Comparison of ENCODE assay signal across 6 fruit fly cellular contexts in genomic region chr2L:161453-162175, dm6.
TF ChIP-seq lines count a peak whose summit lies in the region.

No protein-coding gene starts in this region.

- peak; percentile 17 for TF ChIP-seq CTCF in whole organism, embryonic (GFP tag; optimal IDR thresholded peaks at IDR 0.05; lab: Kevin White, UChicago)

TF ChIP-seq in whole organism, 6 proteins besides CTCF, POLR2A, EP300 and RAD21:
- TF ChIP-seq Dll (optimal IDR thresholded peaks at IDR 0.05; lab: Kevin White, UChicago), result no peak
- TF ChIP-seq pan (optimal IDR thresholded peaks at IDR 0.05; lab: Kevin White, UChicago), result no peak
- TF ChIP-seq CG8478 (optimal IDR thresholded peaks at IDR 0.05; lab: Kevin White, UChicago), result peak; percentile 57
- no peak for TF ChIP-seq usp (GFP tag; optimal IDR thresholded peaks at IDR 0.05; lab: Kevin White, UChicago)
- no peak for TF ChIP-seq EcR (GFP tag; optimal IDR thresholded peaks at IDR 0.05; lab: Kevin White, UChicago)
- no peak for TF ChIP-seq psq (optimal IDR thresholded peaks at IDR 0.05; lab: Kevin White, UChicago)
TF ChIP-seq in whole organism: peak in this region for 1.

TF ChIP-seq in whole organism, adult, 20 proteins besides CTCF, POLR2A, EP300 and RAD21 (continues in another document):
- peak; percentile 76 for TF ChIP-seq CG7045 (GFP tag; optimal IDR thresholded peaks at IDR 0.05; lab: Kevin White, UChicago)
- TF ChIP-seq pad (GFP tag; optimal IDR thresholded peaks at IDR 0.05; lab: Kevin White, UChicago), result peak; percentile 75
- TF ChIP-seq CG12768 (GFP tag; optimal IDR thresholded peaks at IDR 0.05; lab: Kevin White, UChicago), result peak; percentile 83
- peak; percentile 100 for TF ChIP-seq kay (GFP tag; lab: Kevin White, UChicago; ENCODE audit: borderline replicate concordance)
- peak; percentile 98 for TF ChIP-seq cic (GFP tag; optimal IDR thresholded peaks at IDR 0.05; lab: Kevin White, UChicago)
- peak; percentile 80 for TF ChIP-seq CG11617 (GFP tag; optimal IDR thresholded peaks at IDR 0.05; lab: Kevin White, UChicago)
- peak; percentile 88 for TF ChIP-seq Hr96 (GFP tag; optimal IDR thresholded peaks at IDR 0.05; lab: Kevin White, UChicago)
- peak; percentile 86 for TF ChIP-seq tj (GFP tag; optimal IDR thresholded peaks at IDR 0.05; lab: Kevin White, UChicago)
- TF ChIP-seq CG1620 (GFP tag; optimal IDR thresholded peaks at IDR 0.05; lab: Kevin White, UChicago), result no peak
- TF ChIP-seq cnc (optimal IDR thresholded peaks at IDR 0.05; lab: Kevin White, UChicago), result no peak
- peak; percentile 67 for TF ChIP-seq Crg-1 (GFP tag; optimal IDR thresholded peaks at IDR 0.05; lab: Kevin White, UChicago)
- TF ChIP-seq ovo (GFP tag; optimal IDR thresholded peaks at IDR 0.05; lab: Kevin White, UChicago), result peak; percentile 96
- TF ChIP-seq CG33017 (tag; optimal IDR thresholded peaks at IDR 0.05; lab: Kevin White, UChicago), result peak; percentile 82
- peak; percentile 89 for TF ChIP-seq Mnt (GFP tag; optimal IDR thresholded peaks at IDR 0.05; lab: Kevin White, UChicago)
- peak; percentile 97 for TF ChIP-seq bab1 (GFP tag; optimal IDR thresholded peaks at IDR 0.05; lab: Kevin White, UChicago)
- peak; percentile 97 for TF ChIP-seq Clk (GFP tag; optimal IDR thresholded peaks at IDR 0.05; lab: Kevin White, UChicago)
- TF ChIP-seq toe (GFP tag; optimal IDR thresholded peaks at IDR 0.05; lab: Kevin White, UChicago), result peak; percentile 94

TF ChIP-seq in whole organism, embryonic, 481 proteins besides CTCF, POLR2A, EP300 and RAD21 (continues in another document):
- TF ChIP-seq CG14710 (tag; optimal IDR thresholded peaks at IDR 0.05; lab: Kevin White, UChicago) (no peak), run (tag; optimal IDR thresholded peaks at IDR 0.05; lab: Kevin White, UChicago) (no peak), ato (GFP tag; IDR thresholded peaks at IDR 0.05; lab: Robert Waterston, UW; ENCODE audit: partially characterized antibody) (no peak), fd3F (GFP tag; optimal IDR thresholded peaks at IDR 0.05; lab: Kevin White, UChicago) (no peak), dmrt99B (tag; optimal IDR thresholded peaks at IDR 0.05; lab: Kevin White, UChicago) (no peak), CG17802 (tag; optimal IDR thresholded peaks at IDR 0.05; lab: Kevin White, UChicago) (no peak), CG4404 (GFP tag; IDR thresholded peaks at IDR 0.05; lab: Robert Waterston, UW) (no peak), CG32772 (GFP tag; IDR thresholded peaks at IDR 0.05; lab: Robert Waterston, UW) (no peak), hb (GFP tag; IDR thresholded peaks at IDR 0.05; lab: Robert Waterston, UW; ENCODE audit: partially characterized antibody) (no peak), slp2 (GFP tag; optimal IDR thresholded peaks at IDR 0.05; lab: Kevin White, UChicago) (no peak), Deaf1 (tag; optimal IDR thresholded peaks at IDR 0.05; lab: Kevin White, UChicago) (peak; percentile 35), Dll (GFP tag; IDR thresholded peaks at IDR 0.05; lab: Robert Waterston, UW; ENCODE audit: partially characterized antibody) (no peak), Neu2 (GFP tag; optimal IDR thresholded peaks at IDR 0.05; lab: Kevin White, UChicago; ENCODE audit: borderline replicate concordance) (no peak), YL-1 (GFP tag; optimal IDR thresholded peaks at IDR 0.05; lab: Kevin White, UChicago) (peak; percentile 55), lola (GFP tag; optimal IDR thresholded peaks at IDR 0.05; lab: Kevin White, UChicago) (no peak), ro (GFP tag; IDR thresholded peaks at IDR 0.05; lab: Robert Waterston, UW) (no peak), Sry-δ (GFP tag; optimal IDR thresholded peaks at IDR 0.05; lab: Kevin White, UChicago) (no peak), CG7745 (tag; optimal IDR thresholded peaks at IDR 0.05; lab: Kevin White, UChicago) (no peak)

TF ChIP-seq in whole organism, prepupa, 60 proteins besides CTCF, POLR2A, EP300 and RAD21 (continues in another document):
- TF ChIP-seq Gug (GFP tag; IDR thresholded peaks at IDR 0.05; lab: Robert Waterston, UW) (no peak), cyc (GFP tag; optimal IDR thresholded peaks at IDR 0.05; lab: Kevin White, UChicago) (no peak), fkh (GFP tag; optimal IDR thresholded peaks at IDR 0.05; lab: Kevin White, UChicago) (peak; percentile 99), Eip78C (GFP tag; lab: Kevin White, UChicago) (no peak), Hr39 (GFP tag; optimal IDR thresholded peaks at IDR 0.05; lab: Kevin White, UChicago) (no peak), CG32006 (GFP tag; optimal IDR thresholded peaks at IDR 0.05; lab: Kevin White, UChicago) (peak; percentile 5), vri (GFP tag; optimal IDR thresholded peaks at IDR 0.05; lab: Kevin White, UChicago) (peak; percentile 74), CG8319 (GFP tag; optimal IDR thresholded peaks at IDR 0.05; lab: Kevin White, UChicago) (no peak), CG3032 (tag; optimal IDR thresholded peaks at IDR 0.05; lab: Kevin White, UChicago) (no peak), acj6 (GFP tag; optimal IDR thresholded peaks at IDR 0.05; lab: Kevin White, UChicago) (no peak), dsx (GFP tag; optimal IDR thresholded peaks at IDR 0.05; lab: Kevin White, UChicago; ENCODE audit: poor library complexity, severe bottlenecking) (peak; percentile 58), Ets21C (GFP tag; optimal IDR thresholded peaks at IDR 0.05; lab: Kevin White, UChicago) (peak; percentile 37), Sox102F (GFP tag; optimal IDR thresholded peaks at IDR 0.05; lab: Kevin White, UChicago) (peak; percentile 34), CG9139 (GFP tag; optimal IDR thresholded peaks at IDR 0.05; lab: Kevin White, UChicago) (no peak), Ets96B (tag; optimal IDR thresholded peaks at IDR 0.05; lab: Kevin White, UChicago) (peak; percentile 3), Sox15 (GFP tag; optimal IDR thresholded peaks at IDR 0.05; lab: Kevin White, UChicago) (no peak), CG31627 (GFP tag; optimal IDR thresholded peaks at IDR 0.05; lab: Kevin White, UChicago) (no peak), pdm3 (GFP tag; optimal IDR thresholded peaks at IDR 0.05; lab: Kevin White, UChicago) (peak; percentile 20), topi (GFP tag; optimal IDR thresholded peaks at IDR 0.05; lab: Kevin White, UChicago) (peak; percentile 12)

TF ChIP-seq in whole organism, pupa, 21 proteins besides CTCF, POLR2A, EP300 and RAD21 (continues in another document):
- TF ChIP-seq rn (GFP tag; IDR thresholded peaks at IDR 0.05; lab: Robert Waterston, UW), result no peak
- no peak for TF ChIP-seq CG9948 (tag; optimal IDR thresholded peaks at IDR 0.05; lab: Kevin White, UChicago)
- TF ChIP-seq D1 (tag; optimal IDR thresholded peaks at IDR 0.05; lab: Kevin White, UChicago), result no peak
- no peak for TF ChIP-seq CG32121 (GFP tag; IDR thresholded peaks at IDR 0.05; lab: Robert Waterston, UW)
- peak; percentile 23 for TF ChIP-seq CG15710 (tag; optimal IDR thresholded peaks at IDR 0.05; lab: Kevin White, UChicago)
- TF ChIP-seq Pif1B (GFP tag; optimal IDR thresholded peaks at IDR 0.05; lab: Kevin White, UChicago), result peak; percentile 76
- peak; percentile 40 for TF ChIP-seq gl (tag; optimal IDR thresholded peaks at IDR 0.05; lab: Kevin White, UChicago)
- peak; percentile 2 for TF ChIP-seq Pif1A (GFP tag; optimal IDR thresholded peaks at IDR 0.05; lab: Kevin White, UChicago)
- TF ChIP-seq fd96Ca (GFP tag; IDR thresholded peaks at IDR 0.05; lab: Robert Waterston, UW), result no peak
- TF ChIP-seq Ets98B (GFP tag; IDR thresholded peaks at IDR 0.05; lab: Robert Waterston, UW), result no peak
- peak; percentile 67 for TF ChIP-seq EcR (GFP tag; optimal IDR thresholded peaks at IDR 0.05; lab: Kevin White, UChicago)
- peak; percentile 19 for TF ChIP-seq Snoo (tag; optimal IDR thresholded peaks at IDR 0.05; lab: Kevin White, UChicago)
- TF ChIP-seq CG8301 (tag; optimal IDR thresholded peaks at IDR 0.05; lab: Kevin White, UChicago), result peak; percentile 55
- no peak for TF ChIP-seq CG12605 (GFP tag; IDR thresholded peaks at IDR 0.05; lab: Robert Waterston, UW)
- TF ChIP-seq CG13204 (GFP tag; optimal IDR thresholded peaks at IDR 0.05; lab: Kevin White, UChicago), result peak; percentile 28
- TF ChIP-seq CG8159 (tag; optimal IDR thresholded peaks at IDR 0.05; lab: Kevin White, UChicago), result peak; percentile 35
- peak; percentile 29 for TF ChIP-seq CG34367 (tag; optimal IDR thresholded peaks at IDR 0.05; lab: Kevin White, UChicago)
- TF ChIP-seq CG10348 (GFP tag; IDR thresholded peaks at IDR 0.05; lab: Robert Waterston, UW), result no peak
- TF ChIP-seq CG14655 (GFP tag; optimal IDR thresholded peaks at IDR 0.05; lab: Kevin White, UChicago), result peak; percentile 56
- TF ChIP-seq CG4496 (GFP tag; IDR thresholded peaks at IDR 0.05; lab: Robert Waterston, UW), result no peak

TF ChIP-seq in whole organism, wandering third instar larva, 38 proteins besides CTCF, POLR2A, EP300 and RAD21 (continues in another document):
- no peak for TF ChIP-seq woc (GFP tag; optimal IDR thresholded peaks at IDR 0.05; lab: Kevin White, UChicago)
- TF ChIP-seq tai (GFP tag; optimal IDR thresholded peaks at IDR 0.05; lab: Kevin White, UChicago), result peak; percentile 71
- TF ChIP-seq dsf (GFP tag; optimal IDR thresholded peaks at IDR 0.05; lab: Kevin White, UChicago; ENCODE audit: borderline replicate concordance), result no peak
- peak; percentile 67 for TF ChIP-seq sage (GFP tag; optimal IDR thresholded peaks at IDR 0.05; lab: Kevin White, UChicago)
- TF ChIP-seq Myc (optimal IDR thresholded peaks at IDR 0.05; lab: Kevin White, UChicago), result no peak
- TF ChIP-seq CG9705 (GFP tag; optimal IDR thresholded peaks at IDR 0.05; lab: Kevin White, UChicago), result no peak
- no peak for TF ChIP-seq Hr78 (GFP tag; optimal IDR thresholded peaks at IDR 0.05; lab: Kevin White, UChicago)
- peak; percentile 61 for TF ChIP-seq Hr83 (GFP tag; optimal IDR thresholded peaks at IDR 0.05; lab: Kevin White, UChicago; ENCODE audit: poor library complexity, severe bottlenecking)
- TF ChIP-seq dmrt93B (GFP tag; optimal IDR thresholded peaks at IDR 0.05; lab: Kevin White, UChicago), result no peak
- peak; percentile 73 for TF ChIP-seq Sp1 (GFP tag; optimal IDR thresholded peaks at IDR 0.05; lab: Kevin White, UChicago)
- peak; percentile 90 for TF ChIP-seq CrebA (GFP tag; optimal IDR thresholded peaks at IDR 0.05; lab: Kevin White, UChicago; ENCODE audit: borderline replicate concordance)
- peak; percentile 68 for TF ChIP-seq Dif (GFP tag; optimal IDR thresholded peaks at IDR 0.05; lab: Kevin White, UChicago; ENCODE audit: partially characterized antibody)
- TF ChIP-seq fru (GFP tag; optimal IDR thresholded peaks at IDR 0.05; lab: Kevin White, UChicago), result peak; percentile 43
- TF ChIP-seq lola (GFP tag; optimal IDR thresholded peaks at IDR 0.05; lab: Kevin White, UChicago), result no peak
- TF ChIP-seq Vsx2 (GFP tag; optimal IDR thresholded peaks at IDR 0.05; lab: Kevin White, UChicago; ENCODE audit: partially characterized antibody), result peak; percentile 47
- peak; percentile 22 for TF ChIP-seq OdsH (GFP tag; optimal IDR thresholded peaks at IDR 0.05; lab: Kevin White, UChicago)
- TF ChIP-seq ey (GFP tag; optimal IDR thresholded peaks at IDR 0.05; lab: Kevin White, UChicago), result no peak
- TF ChIP-seq N (GFP tag; optimal IDR thresholded peaks at IDR 0.05; lab: Kevin White, UChicago), result peak; percentile 86
- peak; percentile 28 for TF ChIP-seq sv (GFP tag; optimal IDR thresholded peaks at IDR 0.05; lab: Kevin White, UChicago)
- TF ChIP-seq CG32264 (GFP tag; optimal IDR thresholded peaks at IDR 0.05; lab: Kevin White, UChicago), result peak; percentile 51
- peak; percentile 53 for TF ChIP-seq br (GFP tag; optimal IDR thresholded peaks at IDR 0.05; lab: Kevin White, UChicago)
